Worm (Caenorhabditis elegans) whole organism, mixed stage, embryonic: ENCODE results near the gene Y82E9BR.5.

Experiments
- ces-1 ChIP-seq: fragments of 150-350 bp; optimal IDR thresholded peaks from 2 replicates; lab custom pipeline; 2014; ENCODE audit warnings: missing biosample characterization, missing genetic modification reagents, missing genetic modification characterization
- elt-3 ChIP-seq: fragments of 150-350 bp; optimal IDR thresholded peaks from 2 replicates; lab custom pipeline; 2014; ENCODE audit warnings: missing biosample characterization, missing genetic modification characterization
- mab-5 ChIP-seq: fragments of 150-350 bp; optimal IDR thresholded peaks from 2 replicates; lab custom pipeline; 2014; ENCODE audit warnings: missing biosample characterization, missing genetic modification characterization
- nhr-237 ChIP-seq: fragments of 150-350 bp; optimal IDR thresholded peaks from 2 replicates; lab custom pipeline; 2014; ENCODE audit warnings: missing biosample characterization, missing genetic modification characterization
- sem-2 ChIP-seq: fragments of 200-800 bp; sonication (Bioruptor generic); optimal IDR thresholded peaks from 2 replicates; lab custom pipeline; 2018; ENCODE audit warnings: mild to moderate bottlenecking, missing genetic modification characterization, missing compliant biosample characterization
- tbx-8 ChIP-seq: fragments of 200-800 bp; sonication (Bioruptor generic); optimal IDR thresholded peaks from 2 replicates; lab custom pipeline; 2018; ENCODE audit warnings: mild to moderate bottlenecking, missing genetic modification characterization, moderate library complexity, missing compliant biosample characterization
- ztf-11 ChIP-seq: fragments of 150-350 bp; optimal IDR thresholded peaks from 2 replicates; lab custom pipeline; 2014; ENCODE audit warnings: missing biosample characterization, missing genetic modification characterization

DNA sequence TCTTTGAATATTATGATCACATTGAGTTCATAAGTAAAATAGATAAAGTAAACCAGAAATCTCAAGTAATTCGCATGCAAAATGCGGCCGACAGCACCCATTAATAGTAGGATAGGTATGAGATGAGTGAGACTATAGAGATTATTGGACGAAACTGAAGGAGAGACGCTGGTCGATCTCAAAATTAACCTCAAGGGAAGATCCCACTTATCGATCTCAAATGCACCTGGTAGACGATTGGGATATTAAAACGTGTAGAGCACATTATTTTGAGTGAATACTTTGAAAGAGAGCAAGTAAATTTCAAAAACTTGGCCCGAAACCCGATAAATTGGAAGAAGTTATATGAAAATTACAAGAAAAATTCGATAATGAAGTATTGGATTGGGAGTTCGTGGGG is 38.5 kb upstream of the Y82E9BR.5 start, which contains the start of gene Y82E9BL.6:
- no peak for TF ChIP-seq elt-3 (tag; lab: Kevin White, UChicago)
- TF ChIP-seq tbx-8 (GFP tag; lab: Kevin White, UChicago), result no peak
- TF ChIP-seq sem-2, result no peak
- no peak for TF ChIP-seq mab-5 (tag; lab: Kevin White, UChicago)
- no peak for TF ChIP-seq ztf-11 (tag; lab: Kevin White, UChicago)
- TF ChIP-seq nhr-237 (tag; lab: Kevin White, UChicago), result no peak
- no peak for TF ChIP-seq ces-1 (GFP tag; lab: Kevin White, UChicago)
